Worm (Caenorhabditis elegans) whole organism, L1 larva: ENCODE results near the gene nhr-205.

Experiments
- C16A3.4 ChIP-seq: fragments of 150-350 bp; optimal IDR thresholded peaks from 2 replicates; lab custom pipeline; 2014; ENCODE audit warnings: missing biosample characterization, missing genetic modification characterization
- C34B4.2 ChIP-seq: sonication (generic microtip); optimal IDR thresholded peaks from 2 replicates; lab custom pipeline; 2017; ENCODE audit warnings: mild to moderate bottlenecking, missing genetic modification characterization, missing compliant biosample characterization
- F16B12.6 ChIP-seq: fragments of 150-350 bp; optimal IDR thresholded peaks from 2 replicates; lab custom pipeline; 2014; ENCODE audit warnings: missing biosample characterization, missing genetic modification characterization
- aha-1 ChIP-seq: fragments of 150-350 bp; optimal IDR thresholded peaks from 2 replicates; lab custom pipeline; 2014; ENCODE audit warnings: missing biosample characterization, missing genetic modification characterization
- blmp-1 ChIP-seq: fragments of 150-350 bp; optimal IDR thresholded peaks from 2 replicates; lab custom pipeline; 2014; ENCODE audit warnings: missing biosample characterization, missing genetic modification characterization
- ceh-8 ChIP-seq: fragments of 200-800 bp; sonication (Bioruptor generic); optimal IDR thresholded peaks from 2 replicates; lab custom pipeline; 2018; ENCODE audit warnings: mild to moderate bottlenecking, missing genetic modification characterization, moderate library complexity, missing compliant biosample characterization
- ceh-82 ChIP-seq, 3 experiments: fragments of 150-350 bp in 1 of 3; sonication (generic microtip) in 2 of 3; optimal IDR thresholded peaks; 2 replicates each; lab custom pipeline; 2014 to 2017; ENCODE audit warnings: missing biosample characterization in 3 of 3, missing genetic modification characterization in 3 of 3
- ceh-88 ChIP-seq: fragments of 200-800 bp; sonication (Bioruptor generic); IDR thresholded peaks from 2 replicates; pipeline ENCODE4 v1.3.6; 2022; ENCODE audit warnings: missing genetic modification characterization, missing compliant biosample characterization
- ceh-90 ChIP-seq: sonication (generic microtip); optimal IDR thresholded peaks from 2 replicates; lab custom pipeline; 2016; ENCODE audit warnings: missing genetic modification characterization, missing compliant biosample characterization
- dpl-1 ChIP-seq, 3 experiments: fragments of 150-350 bp in 2 of 3; sonication (generic microtip) in 1 of 3; optimal IDR thresholded peaks; 2 replicates each; lab custom pipeline; 2014 to 2017; ENCODE audit warnings: missing biosample characterization in 3 of 3, missing genetic modification characterization in 3 of 3, missing genetic modification reagents in 3 of 3
- dsc-1 ChIP-seq: sonication (generic microtip); optimal IDR thresholded peaks from 2 replicates; lab custom pipeline; 2016; ENCODE audit warnings: mild to moderate bottlenecking, missing genetic modification characterization, missing compliant biosample characterization
- efl-1 ChIP-seq, 4 experiments: fragments of 150-350 bp; optimal IDR thresholded peaks in 3 of 4; peaks in 1 of 4; 1 replicate in 1 of 4; 2 replicates in 3 of 4; lab custom pipeline; 2014; ENCODE audit warnings: missing biosample characterization in 2 of 4, missing genetic modification characterization in 2 of 4, missing genetic modification reagents in 2 of 4
- egl-13 ChIP-seq: sonication (generic microtip); optimal IDR thresholded peaks from 2 replicates; lab custom pipeline; 2016; ENCODE audit warnings: missing genotype, missing genetic modification reagents, missing genetic modification characterization, missing compliant biosample characterization
- egl-27 ChIP-seq, 2 experiments: fragments of 150-350 bp in 1 of 2; sonication (generic microtip); optimal IDR thresholded peaks; 3 replicates each; lab custom pipeline; 2017 to 2018; ENCODE audit warnings: missing biosample characterization in 2 of 2, missing genetic modification characterization in 2 of 2, missing genetic modification reagents in 2 of 2
- elt-2 ChIP-seq: sonication (generic microtip); optimal IDR thresholded peaks from 2 replicates; lab custom pipeline; 2016; ENCODE audit warnings: missing genetic modification characterization, mild to moderate bottlenecking, inconsistent platforms, missing compliant biosample characterization, missing genetic modification reagents
- elt-3 ChIP-seq, 6 experiments: fragments of 150-350 bp in 1 of 6; sonication (generic microtip); optimal IDR thresholded peaks; 2 replicates each; lab custom pipeline; 2017 to 2018; ENCODE audit warnings: missing biosample characterization in 6 of 6, missing genetic modification characterization in 6 of 6, inconsistent platforms in 1 of 6
- ets-5 ChIP-seq: fragments of 200-800 bp; sonication (Bioruptor generic); IDR thresholded peaks from 2 replicates; pipeline ENCODE4 v1.3.6; 2022; ENCODE audit warnings: missing genetic modification characterization, missing compliant biosample characterization
- fkh-4 ChIP-seq: sonication (generic microtip); optimal IDR thresholded peaks from 2 replicates; lab custom pipeline; 2016; ENCODE audit warnings: missing compliant biosample characterization, missing genetic modification characterization, borderline replicate concordance
- fkh-8 ChIP-seq: sonication (generic microtip); optimal IDR thresholded peaks from 2 replicates; lab custom pipeline; 2016; ENCODE audit warnings: mild to moderate bottlenecking, missing genetic modification characterization, missing compliant biosample characterization
- fos-1 ChIP-seq: fragments of 150-350 bp; optimal IDR thresholded peaks from 2 replicates; lab custom pipeline; 2014; ENCODE audit warnings: missing biosample characterization, missing genetic modification characterization
- irx-1 ChIP-seq: sonication (generic microtip); optimal IDR thresholded peaks from 2 replicates; lab custom pipeline; 2016; ENCODE audit warnings: missing genetic modification characterization, missing compliant biosample characterization
- jun-1 ChIP-seq: fragments of 150-350 bp; optimal IDR thresholded peaks from 2 replicates; lab custom pipeline; 2014; ENCODE audit warnings: missing biosample characterization, missing genetic modification reagents, missing genetic modification characterization
- lin-13 ChIP-seq: fragments of 150-350 bp; optimal IDR thresholded peaks from 2 replicates; lab custom pipeline; 2014; ENCODE audit warnings: missing biosample characterization, missing genetic modification reagents, missing genetic modification characterization
- lin-14 ChIP-seq: fragments of 200-800 bp; sonication (Bioruptor generic); optimal IDR thresholded peaks from 2 replicates; lab custom pipeline; 2018; ENCODE audit warnings: mild to moderate bottlenecking, missing genetic modification characterization, moderate library complexity, missing compliant biosample characterization
- lin-35 ChIP-seq, 2 experiments: fragments of 150-350 bp; optimal IDR thresholded peaks; 2 replicates each; lab custom pipeline; 2014; ENCODE audit warnings: missing biosample characterization in 2 of 2, missing genetic modification characterization in 2 of 2, missing genetic modification reagents in 2 of 2
- lsy-2 ChIP-seq, 2 experiments: fragments of 150-350 bp; optimal IDR thresholded peaks; 2 replicates each; lab custom pipeline; 2014; ENCODE audit warnings: missing biosample characterization in 2 of 2, missing genetic modification characterization in 2 of 2
- mdl-1 ChIP-seq, 2 experiments: fragments of 150-350 bp; optimal IDR thresholded peaks; 2 replicates each; lab custom pipeline; 2014 to 2017; ENCODE audit warnings: missing biosample characterization in 2 of 2, missing genetic modification characterization in 2 of 2, inconsistent platforms in 1 of 2
- mep-1 ChIP-seq: fragments of 150-350 bp; optimal IDR thresholded peaks from 2 replicates; lab custom pipeline; 2014; ENCODE audit warnings: missing biosample characterization, missing genetic modification characterization
- nhr-11 ChIP-seq: fragments of 150-350 bp; optimal IDR thresholded peaks from 2 replicates; lab custom pipeline; 2014; ENCODE audit warnings: missing biosample characterization, missing genetic modification characterization
- nhr-19 ChIP-seq: fragments of 200-800 bp; sonication (Bioruptor generic); conservative IDR thresholded peaks from 2 replicates; pipeline ENCODE4 v1.3.6; 2022; ENCODE audit warnings: missing genetic modification characterization, missing compliant biosample characterization
- nhr-20 ChIP-seq: sonication (generic microtip); optimal IDR thresholded peaks from 2 replicates; lab custom pipeline; 2016; ENCODE audit warnings: mild to moderate bottlenecking, missing genetic modification characterization, missing compliant biosample characterization
- nhr-237 ChIP-seq: fragments of 150-350 bp; optimal IDR thresholded peaks from 2 replicates; lab custom pipeline; 2014; ENCODE audit warnings: missing biosample characterization, missing genetic modification characterization
- nhr-47 ChIP-seq: sonication (generic microtip); optimal IDR thresholded peaks from 2 replicates; lab custom pipeline; 2016; ENCODE audit warnings: mild to moderate bottlenecking, missing genetic modification characterization, moderate library complexity, missing compliant biosample characterization
- nhr-71 ChIP-seq: sonication (generic microtip); optimal IDR thresholded peaks from 2 replicates; lab custom pipeline; 2016; ENCODE audit warnings: mild to moderate bottlenecking, missing genetic modification characterization, moderate library complexity, missing compliant biosample characterization
- nhr-76 ChIP-seq: sonication (generic microtip); optimal IDR thresholded peaks from 2 replicates; lab custom pipeline; 2017; ENCODE audit warnings: missing biosample characterization, missing genetic modification characterization
- nhr-77 ChIP-seq: fragments of 150-350 bp; optimal IDR thresholded peaks from 2 replicates; lab custom pipeline; 2014; ENCODE audit warnings: missing biosample characterization, missing genetic modification characterization
- nhr-85 ChIP-seq: sonication (generic microtip); peaks from one replicate; lab custom pipeline; 2016; ENCODE audit warnings: missing genetic modification characterization, inconsistent platforms, missing compliant biosample characterization
- nhr-90 ChIP-seq: sonication (generic microtip); optimal IDR thresholded peaks from 2 replicates; lab custom pipeline; 2016; ENCODE audit warnings: mild to moderate bottlenecking, missing genetic modification characterization, missing compliant biosample characterization; ENCODE audit not compliant: poor library complexity
- pag-3 ChIP-seq: sonication (generic microtip); optimal IDR thresholded peaks from 2 replicates; lab custom pipeline; 2017; ENCODE audit warnings: missing genetic modification characterization, mild to moderate bottlenecking, missing compliant biosample characterization, antibody characterized with exemption, borderline replicate concordance; ENCODE audit not compliant: insufficient read depth
- pax-3 ChIP-seq: fragments of 200-800 bp; sonication (Bioruptor generic); optimal IDR thresholded peaks from 2 replicates; lab custom pipeline; 2018; ENCODE audit warnings: mild to moderate bottlenecking, missing genetic modification characterization, moderate library complexity, missing compliant biosample characterization
- rnt-1 ChIP-seq: sonication (generic microtip); optimal IDR thresholded peaks from 2 replicates; lab custom pipeline; 2016; ENCODE audit warnings: mild to moderate bottlenecking, missing genetic modification characterization, moderate library complexity, missing compliant biosample characterization
- snpc-4 ChIP-seq: fragments of 150-350 bp; optimal IDR thresholded peaks from 2 replicates; lab custom pipeline; 2014; ENCODE audit warnings: missing biosample characterization, missing genetic modification characterization
- snu-23 ChIP-seq: sonication (generic microtip); optimal IDR thresholded peaks from 2 replicates; lab custom pipeline; 2016; ENCODE audit warnings: missing genetic modification characterization, missing compliant biosample characterization
- sup-37 ChIP-seq: fragments of 200-800 bp; sonication (Bioruptor generic); optimal IDR thresholded peaks from 2 replicates; lab custom pipeline; 2018; ENCODE audit warnings: mild to moderate bottlenecking, missing genetic modification characterization, missing compliant biosample characterization
- swsn-7 ChIP-seq: sonication (generic microtip); optimal IDR thresholded peaks from 2 replicates; lab custom pipeline; 2016; ENCODE audit warnings: missing genetic modification characterization, missing compliant biosample characterization
- tbx-2 ChIP-seq: sonication (generic microtip); optimal IDR thresholded peaks from 2 replicates; lab custom pipeline; 2016; ENCODE audit warnings: missing genetic modification characterization, missing compliant biosample characterization
- unc-30 ChIP-seq: sonication (generic microtip); optimal IDR thresholded peaks from 2 replicates; lab custom pipeline; 2017; ENCODE audit warnings: missing biosample characterization, missing genetic modification characterization
- unc-86 ChIP-seq: sonication (generic microtip); optimal IDR thresholded peaks from 2 replicates; lab custom pipeline; 2016; ENCODE audit warnings: missing genetic modification characterization, missing compliant biosample characterization
- unc-98 ChIP-seq: fragments of 200-800 bp; sonication (Bioruptor generic); IDR thresholded peaks from 2 replicates; pipeline ENCODE4 v1.3.6; 2022; ENCODE audit warnings: missing genetic modification characterization, missing compliant biosample characterization
- xbp-1 ChIP-seq: sonication (generic microtip); optimal IDR thresholded peaks from 2 replicates; lab custom pipeline; 2016; ENCODE audit warnings: missing genetic modification characterization, missing compliant biosample characterization
- ztf-11 ChIP-seq, 2 experiments: sonication (generic microtip); optimal IDR thresholded peaks; 2 replicates each; lab custom pipeline; 2016 to 2017; ENCODE audit warnings: missing genetic modification characterization in 2 of 2, missing biosample characterization in 1 of 2, missing compliant biosample characterization in 1 of 2
- ztf-4 ChIP-seq: fragments of 150-350 bp; optimal IDR thresholded peaks from 2 replicates; lab custom pipeline; 2014; ENCODE audit warnings: missing biosample characterization, missing genetic modification characterization

The nhr-205 gene

DNA sequence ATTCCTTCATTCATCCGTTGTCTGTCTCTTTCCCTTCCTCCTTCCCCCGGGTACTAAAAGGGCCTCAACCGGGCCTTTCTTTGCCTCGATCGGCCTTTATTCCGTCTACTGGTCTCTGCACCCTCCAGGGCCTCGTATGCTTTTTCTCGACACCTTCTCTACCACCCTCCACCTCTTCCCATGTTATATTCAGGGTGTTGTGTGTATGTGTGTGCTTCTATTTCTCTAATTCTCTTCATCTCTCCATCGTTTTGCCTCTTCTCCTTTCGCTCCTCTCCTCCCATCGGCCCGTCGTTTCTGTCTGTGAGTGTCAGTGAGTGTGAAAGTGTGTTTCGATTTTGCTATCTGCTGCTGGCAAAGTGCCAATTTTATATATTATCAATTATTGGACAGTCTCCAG, 41.7 kb downstream of the nhr-205 start:
- TF ChIP-seq C16A3.4 (tag; lab: Kevin White, UChicago) (peak; percentile 28), nhr-237 (no peak), nhr-47 (tag; lab: Kevin White, UChicago) (peak; percentile 63), fos-1 (tag; lab: Kevin White, UChicago) (peak; percentile 51), mep-1 (peak; percentile 78), xbp-1 (tag; lab: Kevin White, UChicago) (peak; percentile 26), egl-13 (tag; lab: Kevin White, UChicago) (peak; percentile 24), nhr-19 (GFP tag; lab: Robert Waterston, UW) (peak; percentile 48), elt-3 (tag; optimal IDR thresholded peaks at IDR 0.05; lab: Kevin White, UChicago) (peak in 3 of 6 experiments; percentile 7 to 49 (median 41)), aha-1 (no peak), lin-14 (GFP tag; lab: Kevin White, UChicago) (peak; percentile 79), pag-3 (tag; lab: Kevin White, UChicago) (no peak), snpc-4 (no peak), C34B4.2 (tag; lab: Kevin White, UChicago) (no peak), nhr-90 (tag; lab: Kevin White, UChicago) (peak; percentile 68), F16B12.6 (tag; lab: Kevin White, UChicago) (peak; percentile 2), unc-98 (no peak), nhr-76 (tag; lab: Kevin White, UChicago) (no peak), blmp-1 (tag; lab: Kevin White, UChicago) (peak; percentile 91), ets-5 (GFP tag; lab: Robert Waterston, UW) (no peak), ceh-90 (tag; lab: Kevin White, UChicago) (no peak), elt-2 (peak; percentile 85), efl-1 (optimal IDR thresholded peaks at IDR 0.05; lab: Kevin White, UChicago) (peak; percentile 62 to 69), efl-1 (GFP tag; optimal IDR thresholded peaks at IDR 0.05 in 1 of 2; lab: Kevin White, UChicago) (no peak), sup-37 (GFP tag; lab: Kevin White, UChicago) (no peak), ceh-8 (peak; percentile 25), dsc-1 (tag; lab: Kevin White, UChicago) (peak; percentile 52), jun-1 (tag; lab: Kevin White, UChicago) (peak; percentile 70), snu-23 (GFP tag; lab: Kevin White, UChicago) (peak; percentile 75), nhr-71 (peak; percentile 78), ceh-82 (tag; optimal IDR thresholded peaks at IDR 0.05; lab: Kevin White, UChicago) (peak; percentile 56 to 61 (median 57)), unc-86 (tag; lab: Kevin White, UChicago) (peak; percentile 28), mdl-1 (tag; optimal IDR thresholded peaks at IDR 0.05; lab: Kevin White, UChicago) (peak in 1 of 2 experiments; percentile 60), tbx-2 (tag; lab: Kevin White, UChicago) (peak; percentile 66), fkh-8 (tag; lab: Kevin White, UChicago) (peak; percentile 31), pax-3 (no peak), swsn-7 (tag; lab: Kevin White, UChicago) (peak; percentile 66), nhr-20 (tag; lab: Kevin White, UChicago) (peak; percentile 85), ceh-88 (GFP tag; lab: Robert Waterston, UW) (no peak), nhr-11 (tag; lab: Kevin White, UChicago) (no peak), fkh-4 (tag; lab: Kevin White, UChicago) (no peak), ztf-11 (tag; optimal IDR thresholded peaks at IDR 0.05; lab: Kevin White, UChicago) (peak in 1 of 2 experiments; percentile 7), nhr-85 (peak; percentile 73), rnt-1 (tag; lab: Kevin White, UChicago) (peak; percentile 45), irx-1 (tag; lab: Kevin White, UChicago) (peak; percentile 1), dpl-1 (GFP tag; optimal IDR thresholded peaks at IDR 0.05; lab: Kevin White, UChicago) (peak; percentile 4 to 30 (median 7)), lin-35 (GFP tag; optimal IDR thresholded peaks at IDR 0.05; lab: Kevin White, UChicago) (peak; percentile 61 to 64), ztf-4 (tag; lab: Kevin White, UChicago) (peak; percentile 63), unc-30 (tag; lab: Kevin White, UChicago) (no peak), lsy-2 (tag; optimal IDR thresholded peaks at IDR 0.05; lab: Kevin White, UChicago) (peak; percentile 64 to 91), egl-27 (tag; optimal IDR thresholded peaks at IDR 0.05; lab: Kevin White, UChicago) (peak in 1 of 2 experiments; percentile 34), nhr-77 (tag; lab: Kevin White, UChicago) (peak; percentile 61), lin-13 (GFP tag; lab: Kevin White, UChicago) (peak; percentile 33)
